Fruit fly (Drosophila melanogaster): ENCODE data around the gene Jon65Aiii.

DNA sequence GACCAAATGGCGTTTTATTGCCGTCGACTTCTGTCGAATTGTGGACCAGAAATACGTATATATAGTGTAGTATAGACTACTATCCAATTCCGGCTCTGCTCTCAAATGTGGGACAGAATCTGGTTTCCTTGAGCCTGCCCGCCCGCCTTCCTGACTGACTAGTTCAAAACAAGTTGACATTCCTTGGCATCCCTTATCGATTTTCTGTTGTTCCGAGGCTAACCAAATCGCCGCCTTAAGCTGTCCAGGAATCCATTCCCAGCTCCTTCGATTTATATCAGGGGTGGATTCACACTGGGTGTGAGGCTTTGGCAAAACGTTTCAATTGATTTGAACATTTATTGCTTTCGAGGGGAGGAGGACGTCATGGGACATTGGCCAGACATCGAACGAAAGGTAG lies 37.6 kb upstream of the Jon65Aiii start:
- no peak for TF ChIP-seq cic (GFP tag; optimal IDR thresholded peaks at IDR 0.05)
- no peak for TF ChIP-seq CG12768 (GFP tag; optimal IDR thresholded peaks at IDR 0.05)
- TF ChIP-seq Crg-1 (GFP tag; optimal IDR thresholded peaks at IDR 0.05) = no peak
- TF ChIP-seq Mnt (GFP tag; optimal IDR thresholded peaks at IDR 0.05) = no peak
- TF ChIP-seq kay (GFP tag; ENCODE audit: borderline replicate concordance) = no peak

Measured in whole organism, adult.